Worm (Caenorhabditis elegans) whole organism, L4/young adult: ENCODE data around the gene tre-3.

Source experiments
- W03F9.2 ChIP-seq: fragments of 150-350 bp; optimal IDR thresholded peaks from 2 replicates; lab custom pipeline; 2014; ENCODE audit warnings: missing biosample characterization, missing genetic modification characterization
- dao-5 ChIP-seq: sonication (generic microtip); optimal IDR thresholded peaks from 2 replicates; lab custom pipeline; 2016; ENCODE audit warnings: missing genotype, missing genetic modification characterization, moderate library complexity, missing compliant biosample characterization
- him-1 ChIP-seq: sonication (generic microtip); optimal IDR thresholded peaks from 2 replicates; lab custom pipeline; 2016; ENCODE audit warnings: missing genotype, missing genetic modification reagents, missing genetic modification characterization, missing compliant biosample characterization

DNA sequence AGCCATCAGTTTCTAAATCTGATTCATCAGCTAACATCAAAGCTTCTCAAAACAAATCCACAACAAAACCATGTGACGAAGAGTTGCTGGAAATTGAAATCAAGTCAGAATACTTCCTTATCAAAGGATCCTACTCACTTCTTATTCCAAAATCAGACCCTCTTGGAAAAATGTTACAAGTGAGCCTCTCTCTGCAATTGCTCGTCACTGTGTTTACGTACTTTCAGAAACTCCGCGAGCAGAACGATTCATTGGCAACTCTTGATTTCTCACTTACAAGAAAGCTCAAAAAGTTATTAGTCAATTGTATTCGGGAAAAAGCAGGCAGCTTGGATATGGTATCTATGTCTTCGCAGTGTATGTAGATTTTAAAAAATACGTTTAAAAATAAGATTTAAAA, 35.8 kb upstream of the tre-3 start:
- TF ChIP-seq dao-5 (tag; lab: Kevin White, UChicago) (no peak), him-1 (no peak), W03F9.2 (tag; lab: Kevin White, UChicago) (no peak)
